Fruit fly (Drosophila melanogaster) whole organism, embryonic: ENCODE measurements around the gene CG1463.

Source experiments
- ATbp ChIP-seq: fragments of 200-800 bp; sonication (Bioruptor generic); optimal IDR thresholded peaks from 2 replicates; lab custom pipeline; 2017; ENCODE audit warnings: missing biosample characterization, mild to moderate bottlenecking, missing genetic modification characterization, missing genetic modification reagents
- BEAF-32 ChIP-seq: fragments of 200-800 bp; sonication (Bioruptor generic); optimal IDR thresholded peaks from 3 replicates; lab custom pipeline; 2017; ENCODE audit warnings: missing biosample characterization, missing genetic modification characterization, mild to moderate bottlenecking, moderate library complexity, missing genetic modification reagents
- BtbVII ChIP-seq: fragments of 200-800 bp; sonication (Bioruptor generic); optimal IDR thresholded peaks from 3 replicates; lab custom pipeline; 2017; ENCODE audit warnings: missing biosample characterization, mild to moderate bottlenecking, missing genetic modification characterization
- CG10321 ChIP-seq: fragments of 200-800 bp; sonication (Bioruptor generic); IDR thresholded peaks from 2 replicates; pipeline ENCODE4 v1.3.6; 2022; ENCODE audit warnings: missing biosample characterization, missing genetic modification characterization
- CG11398 ChIP-seq: fragments of 200-800 bp; sonication (Bioruptor generic); optimal IDR thresholded peaks from 2 replicates; lab custom pipeline; 2016; ENCODE audit warnings: missing biosample characterization, missing genetic modification characterization
- CG1647 ChIP-seq: fragments of 200-800 bp; sonication (Bioruptor generic); optimal IDR thresholded peaks from 3 replicates; lab custom pipeline; 2016; ENCODE audit warnings: missing biosample characterization, missing genetic modification characterization
- CG17359 ChIP-seq: fragments of 200-800 bp; sonication (Bioruptor generic); optimal IDR thresholded peaks from 3 replicates; lab custom pipeline; 2018; ENCODE audit warnings: missing biosample characterization, mild to moderate bottlenecking, missing genetic modification characterization, moderate library complexity
- CG2875 ChIP-seq: fragments of 200-800 bp; sonication (Bioruptor generic); optimal IDR thresholded peaks from 2 replicates; lab custom pipeline; 2017; ENCODE audit warnings: missing biosample characterization, mild to moderate bottlenecking, missing genetic modification characterization, missing genetic modification reagents
- CG2889 ChIP-seq: fragments of 200-800 bp; sonication (Bioruptor generic); IDR thresholded peaks from 3 replicates; pipeline ENCODE4 v1.3.6; 2022; ENCODE audit warnings: missing biosample characterization, missing genetic modification characterization
- CG31388 ChIP-seq: fragments of 200-800 bp; sonication (Bioruptor generic); optimal IDR thresholded peaks from 2 replicates; lab custom pipeline; 2016; ENCODE audit warnings: missing biosample characterization, missing genetic modification characterization
- CG3407 ChIP-seq: fragments of 200-800 bp; sonication (Bioruptor generic); optimal IDR thresholded peaks from 2 replicates; lab custom pipeline; 2018; ENCODE audit warnings: missing biosample characterization, mild to moderate bottlenecking, missing genetic modification characterization
- CG34224 ChIP-seq: fragments of 200-800 bp; sonication (Bioruptor generic); IDR thresholded peaks from 3 replicates; pipeline ENCODE4 v1.3.6; 2022; ENCODE audit warnings: missing biosample characterization, missing genetic modification characterization; ENCODE audit not compliant: partially characterized antibody
- CG3847 ChIP-seq: fragments of 200-800 bp; sonication (Bioruptor generic); IDR thresholded peaks from 2 replicates; pipeline ENCODE4 v1.3.6; 2022; ENCODE audit warnings: missing biosample characterization, missing genetic modification characterization
- CG4328 ChIP-seq: fragments of 200-800 bp; sonication (Bioruptor generic); optimal IDR thresholded peaks from 3 replicates; lab custom pipeline; 2017; ENCODE audit warnings: missing biosample characterization, missing genetic modification reagents, missing genetic modification characterization
- CG4404 ChIP-seq: fragments of 200-800 bp; sonication (Bioruptor generic); IDR thresholded peaks from 2 replicates; pipeline ENCODE4 v1.3.6; 2022; ENCODE audit warnings: missing biosample characterization, missing genetic modification characterization
- CG5953 ChIP-seq: fragments of 200-800 bp; sonication (Bioruptor generic); IDR thresholded peaks from 2 replicates; pipeline ENCODE4 v1.3.6; 2022; ENCODE audit warnings: missing biosample characterization, missing genetic modification characterization
- CG6689 ChIP-seq: fragments of 200-800 bp; sonication (Bioruptor generic); IDR thresholded peaks from 2 replicates; pipeline ENCODE4 v1.3.6; 2022; ENCODE audit warnings: missing biosample characterization, missing genetic modification characterization
- CG7357 ChIP-seq: fragments of 200-800 bp; sonication (Bioruptor generic); IDR thresholded peaks from 3 replicates; pipeline ENCODE4 v1.3.6; 2022; ENCODE audit warnings: missing biosample characterization, missing genetic modification characterization
- CG9876 ChIP-seq: fragments of 200-800 bp; sonication (Bioruptor generic); optimal IDR thresholded peaks from 2 replicates; lab custom pipeline; 2016; ENCODE audit warnings: missing biosample characterization, missing genetic modification characterization
- CoRest ChIP-seq: fragments of 200-800 bp; sonication (Bioruptor generic); optimal IDR thresholded peaks from 3 replicates; lab custom pipeline; 2018; ENCODE audit warnings: missing biosample characterization, mild to moderate bottlenecking, missing genetic modification characterization, moderate library complexity
- CrebB ChIP-seq: fragments of 200-800 bp; sonication (Bioruptor generic); optimal IDR thresholded peaks from 3 replicates; lab custom pipeline; 2018; ENCODE audit warnings: missing biosample characterization, mild to moderate bottlenecking, missing genetic modification characterization
- Dbx ChIP-seq: fragments of 200-800 bp; sonication (Bioruptor generic); IDR thresholded peaks from 3 replicates; pipeline ENCODE4 v1.3.6; 2022; ENCODE audit warnings: missing biosample characterization, missing genetic modification characterization
- Eip74EF ChIP-seq, 2 experiments: fragments of 200-800 bp in 1 of 2; fragments of >200 bp in 1 of 2; sonication (Bioruptor generic) in 1 of 2; optimal IDR thresholded peaks; 2 replicates each; lab custom pipeline; 2017 to 2019; ENCODE audit warnings: missing biosample characterization in 2 of 2, missing genetic modification characterization in 2 of 2, mild to moderate bottlenecking in 1 of 2, moderate library complexity in 1 of 2
- HHEX ChIP-seq: fragments of 200-800 bp; sonication (Bioruptor generic); optimal IDR thresholded peaks from 3 replicates; lab custom pipeline; 2017; ENCODE audit warnings: missing biosample characterization, mild to moderate bottlenecking, missing genetic modification characterization, missing genetic modification reagents
- HLH54F ChIP-seq: fragments of 200-800 bp; sonication (Bioruptor generic); optimal IDR thresholded peaks from 3 replicates; lab custom pipeline; 2016; ENCODE audit warnings: missing biosample characterization, missing genetic modification characterization
- Hr3 ChIP-seq: fragments of 200-800 bp; sonication (Bioruptor generic); optimal IDR thresholded peaks from 3 replicates; lab custom pipeline; 2016; ENCODE audit warnings: missing biosample characterization, missing genetic modification characterization
- Jarid2 ChIP-seq: fragments of 200-800 bp; sonication (Bioruptor generic); optimal IDR thresholded peaks from 3 replicates; lab custom pipeline; 2017; ENCODE audit warnings: mild to moderate bottlenecking, missing biosample characterization, missing genetic modification reagents, missing genetic modification characterization
- Kr ChIP-seq: fragments of 200-800 bp; sonication (Bioruptor generic); optimal IDR thresholded peaks from 2 replicates; lab custom pipeline; 2017; ENCODE audit warnings: missing biosample characterization, mild to moderate bottlenecking, missing genetic modification characterization
- Med ChIP-seq: fragments of 200-800 bp; sonication (Bioruptor generic); peaks from one replicate; lab custom pipeline; 2016; ENCODE audit warnings: missing biosample characterization, missing genetic modification characterization, mild to moderate bottlenecking, inconsistent platforms, moderate library complexity
- Meics ChIP-seq: fragments of 200-800 bp; sonication (Bioruptor generic); optimal IDR thresholded peaks from 2 replicates; lab custom pipeline; 2017; ENCODE audit warnings: missing biosample characterization, mild to moderate bottlenecking, missing genetic modification characterization
- Sox102F ChIP-seq: fragments of 200-800 bp; sonication (Bioruptor generic); optimal IDR thresholded peaks from 2 replicates; lab custom pipeline; 2018; ENCODE audit warnings: missing biosample characterization, mild to moderate bottlenecking, missing genetic modification characterization, moderate library complexity
- Spps ChIP-seq: fragments of 200-800 bp; sonication (Bioruptor generic); optimal IDR thresholded peaks from 2 replicates; lab custom pipeline; 2018; ENCODE audit warnings: missing biosample characterization, mild to moderate bottlenecking, missing genetic modification characterization
- Vsx1 ChIP-seq: fragments of 200-800 bp; sonication (Bioruptor generic); optimal IDR thresholded peaks from 2 replicates; lab custom pipeline; 2017; ENCODE audit warnings: missing biosample characterization, mild to moderate bottlenecking, missing genetic modification characterization, missing genetic modification reagents
- ase ChIP-seq: fragments of 200-800 bp; sonication (Bioruptor generic); IDR thresholded peaks from 3 replicates; pipeline ENCODE4 v1.3.6; 2022; ENCODE audit warnings: missing biosample characterization, missing genetic modification characterization
- bab2 ChIP-seq: fragments of 200-800 bp; sonication (Bioruptor generic); optimal IDR thresholded peaks from 2 replicates; lab custom pipeline; 2016; ENCODE audit warnings: missing biosample characterization, missing genetic modification characterization
- bbx ChIP-seq: fragments of 200-800 bp; sonication (Bioruptor generic); IDR thresholded peaks from 2 replicates; pipeline ENCODE4 v1.3.6; 2022; ENCODE audit warnings: missing biosample characterization, missing genetic modification characterization; ENCODE audit not compliant: partially characterized antibody
- dimm ChIP-seq: fragments of 200-800 bp; sonication (Bioruptor generic); IDR thresholded peaks from 2 replicates; pipeline ENCODE4 v1.3.6; 2022; ENCODE audit warnings: missing biosample characterization, missing genetic modification characterization
- fd64A ChIP-seq: fragments of 200-800 bp; sonication (Bioruptor generic); optimal IDR thresholded peaks from 3 replicates; lab custom pipeline; 2018; ENCODE audit warnings: missing biosample characterization, mild to moderate bottlenecking, missing genetic modification characterization
- grn ChIP-seq: fragments of 200-800 bp; sonication (Bioruptor generic); optimal IDR thresholded peaks from 3 replicates; lab custom pipeline; 2017; ENCODE audit warnings: missing biosample characterization, missing genetic modification characterization
- hb ChIP-seq: fragments of 200-800 bp; sonication (Bioruptor generic); IDR thresholded peaks from 3 replicates; pipeline ENCODE4 v1.3.6; 2022; ENCODE audit warnings: missing biosample characterization, missing genetic modification characterization; ENCODE audit not compliant: partially characterized antibody
- hbn ChIP-seq: fragments of 200-800 bp; sonication (Bioruptor generic); IDR thresholded peaks from 2 replicates; pipeline ENCODE4 v1.3.6; 2022; ENCODE audit warnings: missing biosample characterization, missing genetic modification characterization; ENCODE audit not compliant: partially characterized antibody
- hkb ChIP-seq, 2 experiments: fragments of 200-800 bp in 1 of 2; fragments of >200 bp in 1 of 2; sonication (Bioruptor generic) in 1 of 2; IDR thresholded peaks in 1 of 2; optimal IDR thresholded peaks in 1 of 2; 2 replicates each; pipeline versions ENCODE4 v1.3.6 to Lab custom; 2017 to 2022; ENCODE audit warnings: missing biosample characterization in 1 of 2, missing genetic modification characterization in 1 of 2
- knrl ChIP-seq: fragments of 200-800 bp; sonication (Bioruptor generic); IDR thresholded peaks from 3 replicates; pipeline ENCODE4 v1.3.6; 2022; ENCODE audit warnings: missing biosample characterization, missing genetic modification characterization; ENCODE audit not compliant: partially characterized antibody
- pum ChIP-seq: fragments of 200-800 bp; sonication (Bioruptor generic); optimal IDR thresholded peaks from 2 replicates; lab custom pipeline; 2016; ENCODE audit warnings: missing biosample characterization, missing genetic modification characterization
- seq ChIP-seq: fragments of 200-800 bp; sonication (Bioruptor generic); IDR thresholded peaks from 2 replicates; pipeline ENCODE4 v1.3.6; 2022; ENCODE audit warnings: missing biosample characterization, missing genetic modification characterization
- sna ChIP-seq: fragments of 200-800 bp; sonication (Bioruptor generic); IDR thresholded peaks from 2 replicates; pipeline ENCODE4 v1.3.6; 2022; ENCODE audit warnings: missing biosample characterization, missing genetic modification characterization; ENCODE audit not compliant: partially characterized antibody
- so ChIP-seq: fragments of 200-800 bp; sonication (Bioruptor generic); IDR thresholded peaks from 3 replicates; pipeline ENCODE4 v1.3.6; 2022; ENCODE audit warnings: missing biosample characterization, missing genetic modification characterization
- ttk ChIP-seq: fragments of 200-800 bp; sonication (Bioruptor generic); IDR thresholded peaks from 2 replicates; pipeline ENCODE4 v2.1.2; 2022; ENCODE audit warnings: missing biosample characterization, missing genetic modification characterization

The CG1463 gene

dm6 chrX:12595610-12596336, 15.7 kb downstream of the CG1463 start, which contains the start of the genes CG1824 and Sec16 (continued):
- TF ChIP-seq hkb (optimal IDR thresholded peaks at IDR 0.05; lab: Kevin White, UChicago) (no peak), hkb (GFP tag; IDR thresholded peaks at IDR 0.05; lab: Robert Waterston, UW) (no peak), ATbp (no peak), Spps (tag; lab: Kevin White, UChicago) (no peak), CG34224 (GFP tag; lab: Robert Waterston, UW) (no peak; the same call in 2 of the 3 replicates), CG5953 (GFP tag; lab: Robert Waterston, UW) (no peak), Vsx1 (GFP tag; lab: Kevin White, UChicago) (peak; percentile 94), CG2875 (GFP tag; lab: Kevin White, UChicago) (no peak), ttk (GFP tag; lab: Robert Waterston, UW) (no peak), BEAF-32 (peak; percentile 77), CG31388 (GFP tag; lab: Kevin White, UChicago) (no peak), CG4404 (GFP tag; lab: Robert Waterston, UW) (no peak), CG9876 (no peak), Sox102F (GFP tag; lab: Kevin White, UChicago) (no peak), CoRest (tag; lab: Kevin White, UChicago) (peak; percentile 80), CrebB (tag; lab: Kevin White, UChicago) (no peak), bbx (GFP tag; lab: Robert Waterston, UW) (no peak; the same call in 1 of the 2 replicates), dimm (GFP tag; lab: Robert Waterston, UW) (no peak), HLH54F (peak; percentile 44), Meics (GFP tag; lab: Kevin White, UChicago) (peak; percentile 52), knrl (GFP tag; lab: Robert Waterston, UW) (peak; percentile 39; the same call in 1 of the 3 replicates), Hr3 (peak; percentile 38), CG2889 (GFP tag; lab: Robert Waterston, UW) (no peak), sna (GFP tag; lab: Robert Waterston, UW) (no peak), CG4328 (peak; percentile 53), CG3407 (no peak), BtbVII (no peak), Eip74EF (GFP tag; optimal IDR thresholded peaks at IDR 0.05; lab: Kevin White, UChicago) (no peak), seq (GFP tag; lab: Robert Waterston, UW) (no peak), Jarid2 (GFP tag; lab: Kevin White, UChicago) (no peak), ase (GFP tag; lab: Robert Waterston, UW) (no peak), hbn (GFP tag; lab: Robert Waterston, UW) (no peak), CG3847 (GFP tag; lab: Robert Waterston, UW) (0 out of 2 replicates have a peak, but pooled peaks have one; percentile 38), CG1647 (GFP tag; lab: Kevin White, UChicago) (no peak), CG10321 (no peak), CG11398 (GFP tag; lab: Kevin White, UChicago) (no peak), grn (GFP tag; lab: Kevin White, UChicago) (no peak), CG7357 (0 out of 3 replicates have a peak, but pooled peaks have one; percentile 7), Med (GFP tag; lab: Kevin White, UChicago) (peak; percentile 50), Dbx (GFP tag; lab: Robert Waterston, UW) (peak; percentile 33; the same call in 1 of the 3 replicates), bab2 (no peak), CG17359 (tag; lab: Kevin White, UChicago) (no peak), so (GFP tag; lab: Robert Waterston, UW) (no peak), hb (GFP tag; lab: Robert Waterston, UW) (no peak), CG6689 (GFP tag; lab: Robert Waterston, UW) (0 out of 2 replicates have a peak, but pooled peaks have one; percentile 9), pum (GFP tag; lab: Kevin White, UChicago) (no peak), fd64A (GFP tag; lab: Kevin White, UChicago) (no peak), HHEX (GFP tag; lab: Kevin White, UChicago) (no peak), Kr (GFP tag; lab: Kevin White, UChicago) (no peak)
